Fruit fly (Drosophila melanogaster) whole organism, pupa: Measurements from ENCODE around the gene Cfp1.

Experiments used
- CG10348 ChIP-seq: fragments of 200-800 bp; sonication (Bioruptor generic); IDR thresholded peaks from 2 replicates; pipeline ENCODE4 v1.3.6; 2022; ENCODE audit warnings: missing biosample characterization, missing genetic modification characterization
- CG14655 ChIP-seq: fragments of 200-800 bp; sonication (Bioruptor generic); optimal IDR thresholded peaks from 3 replicates; lab custom pipeline; 2017; ENCODE audit warnings: mild to moderate bottlenecking, missing biosample characterization, missing genetic modification reagents, missing genetic modification characterization
- CG8159 ChIP-seq: fragments of 200-800 bp; sonication (Bioruptor generic); optimal IDR thresholded peaks from 3 replicates; lab custom pipeline; 2018; ENCODE audit warnings: missing biosample characterization, mild to moderate bottlenecking, missing genetic modification characterization, moderate library complexity
- D1 ChIP-seq: fragments of 200-800 bp; sonication (Bioruptor generic); optimal IDR thresholded peaks from 2 replicates; lab custom pipeline; 2018; ENCODE audit warnings: missing biosample characterization, mild to moderate bottlenecking, missing genetic modification characterization, moderate library complexity
- EcR ChIP-seq: fragments of 200-800 bp; sonication (Bioruptor generic); optimal IDR thresholded peaks from 3 replicates; lab custom pipeline; 2019; ENCODE audit warnings: missing biosample characterization, missing genetic modification characterization, mild to moderate bottlenecking, moderate library complexity, missing genetic modification reagents
- Ets98B ChIP-seq: fragments of 200-800 bp; sonication (Bioruptor generic); IDR thresholded peaks from 2 replicates; pipeline ENCODE4 v1.3.6; 2022; ENCODE audit warnings: missing biosample characterization, missing genetic modification characterization
- Pif1A ChIP-seq: fragments of 200-800 bp; sonication (Bioruptor generic); optimal IDR thresholded peaks from 3 replicates; lab custom pipeline; 2016; ENCODE audit warnings: missing biosample characterization, missing genetic modification characterization
- Snoo ChIP-seq: fragments of 200-800 bp; sonication (Bioruptor generic); optimal IDR thresholded peaks from 3 replicates; lab custom pipeline; 2017; ENCODE audit warnings: missing biosample characterization, mild to moderate bottlenecking, missing genetic modification characterization, inconsistent platforms

- TF ChIP-seq Pif1A (GFP tag; lab: Kevin White, UChicago) (no peak), EcR (no peak), CG8159 (tag; lab: Kevin White, UChicago) (no peak), Snoo (tag; lab: Kevin White, UChicago) (no peak), D1 (tag; lab: Kevin White, UChicago) (no peak), CG10348 (GFP tag; lab: Robert Waterston, UW) (no peak), CG14655 (GFP tag; lab: Kevin White, UChicago) (no peak), Ets98B (GFP tag; lab: Robert Waterston, UW) (no peak)
Measured at dm6 chrX:9226837-9227236, 45.9 kb downstream of the Cfp1 start, which contains the start of gene Gr8a.
